Worm (Caenorhabditis elegans) whole organism, young adult: ENCODE data around the gene F55G1.15.

Experiments used
- C17E4.6 ChIP-seq: fragments of 200-800 bp; sonication (Bioruptor generic); IDR thresholded peaks from 2 replicates; pipeline ENCODE4 v1.3.6; 2022; ENCODE audit warnings: missing genetic modification reagents, missing genetic modification characterization, missing compliant biosample characterization
- F22D6.2 ChIP-seq: sonication (generic microtip); optimal IDR thresholded peaks from 2 replicates; lab custom pipeline; 2016; ENCODE audit warnings: mild to moderate bottlenecking, missing genetic modification characterization, missing compliant biosample characterization
- F55B11.4 ChIP-seq: sonication (generic microtip); optimal IDR thresholded peaks from 2 replicates; lab custom pipeline; 2016; ENCODE audit warnings: missing compliant biosample characterization, missing genetic modification characterization, borderline replicate concordance; ENCODE audit not compliant: insufficient read depth
- F57C9.4 ChIP-seq: sonication (generic microtip); optimal IDR thresholded peaks from 2 replicates; lab custom pipeline; 2017; ENCODE audit warnings: mild to moderate bottlenecking, missing genetic modification characterization, missing compliant biosample characterization
- Y53F4B.3 ChIP-seq: fragments of 200-800 bp; sonication (Bioruptor generic); IDR thresholded peaks from 2 replicates; pipeline ENCODE4 v1.3.6; 2022; ENCODE audit warnings: missing genetic modification reagents, missing genetic modification characterization, missing compliant biosample characterization
- Y53G8AR.9 ChIP-seq: fragments of 200-800 bp; sonication (Bioruptor generic); conservative IDR thresholded peaks from 2 replicates; pipeline ENCODE4 v1.3.6; 2022; ENCODE audit warnings: missing genetic modification reagents, missing genetic modification characterization, missing compliant biosample characterization
- Y67H2A.10 ChIP-seq: fragments of 200-800 bp; sonication (Bioruptor generic); conservative IDR thresholded peaks from 2 replicates; pipeline ENCODE4 v1.3.6; 2022; ENCODE audit warnings: missing genetic modification reagents, missing genetic modification characterization, missing compliant biosample characterization
- athp-1 ChIP-seq: sonication (generic microtip); optimal IDR thresholded peaks from 2 replicates; lab custom pipeline; 2017; ENCODE audit warnings: mild to moderate bottlenecking, missing genetic modification characterization, missing compliant biosample characterization
- attf-3 ChIP-seq: fragments of 200-800 bp; sonication (Bioruptor generic); conservative IDR thresholded peaks from 2 replicates; pipeline ENCODE4 v1.3.6; 2022; ENCODE audit warnings: missing genetic modification reagents, missing genetic modification characterization, missing compliant biosample characterization
- attf-6 ChIP-seq: fragments of 200-800 bp; sonication (Bioruptor generic); IDR thresholded peaks from 2 replicates; pipeline ENCODE4 v1.3.6; 2022; ENCODE audit warnings: missing genetic modification reagents, missing genetic modification characterization, missing compliant biosample characterization
- cebp-1 ChIP-seq, 2 experiments: fragments of 200-800 bp in 1 of 2; sonication (Bioruptor generic) in 1 of 2; sonication (generic microtip) in 1 of 2; IDR thresholded peaks in 1 of 2; optimal IDR thresholded peaks in 1 of 2; 2 replicates each; pipeline versions ENCODE4 v1.3.6 to Lab custom; 2017 to 2022; ENCODE audit warnings: missing compliant biosample characterization in 2 of 2, missing genetic modification characterization in 2 of 2, mild to moderate bottlenecking in 1 of 2, missing genetic modification reagents in 1 of 2, moderate library complexity in 1 of 2
- cebp-2 ChIP-seq: fragments of 200-800 bp; sonication (Bioruptor generic); IDR thresholded peaks from 2 replicates; pipeline ENCODE4 v1.3.6; 2022; ENCODE audit warnings: missing genetic modification characterization, missing compliant biosample characterization
- ceh-100 ChIP-seq: fragments of 200-800 bp; sonication (Bioruptor generic); IDR thresholded peaks from 2 replicates; pipeline ENCODE4 v1.3.6; 2022; ENCODE audit warnings: missing genetic modification reagents, missing genetic modification characterization, missing compliant biosample characterization
- ceh-91 ChIP-seq: fragments of 200-800 bp; sonication (Bioruptor generic); IDR thresholded peaks from 2 replicates; pipeline ENCODE4 v1.3.6; 2022; ENCODE audit warnings: missing genetic modification reagents, missing genetic modification characterization, missing compliant biosample characterization
- chd-7 ChIP-seq: sonication (generic microtip); optimal IDR thresholded peaks from 2 replicates; lab custom pipeline; 2016; ENCODE audit warnings: mild to moderate bottlenecking, missing genetic modification characterization, moderate library complexity, missing compliant biosample characterization
- dpl-1 ChIP-seq: fragments of 150-350 bp; optimal IDR thresholded peaks from 2 replicates; lab custom pipeline; 2014; ENCODE audit warnings: missing biosample characterization, missing genetic modification reagents, missing genetic modification characterization
- gei-17 ChIP-seq: fragments of 200-800 bp; sonication (Bioruptor generic); optimal IDR thresholded peaks from 2 replicates; lab custom pipeline; 2018; ENCODE audit warnings: mild to moderate bottlenecking, missing genetic modification characterization, missing compliant biosample characterization
- him-1 ChIP-seq: sonication (generic microtip); optimal IDR thresholded peaks from 2 replicates; lab custom pipeline; 2016; ENCODE audit warnings: missing genotype, missing genetic modification reagents, missing genetic modification characterization, missing compliant biosample characterization
- hlh-26 ChIP-seq: fragments of 200-800 bp; sonication (Bioruptor generic); conservative IDR thresholded peaks from 2 replicates; pipeline ENCODE4 v1.3.6; 2022; ENCODE audit warnings: missing genetic modification reagents, missing genetic modification characterization, missing compliant biosample characterization
- hmg-20 ChIP-seq: fragments of 200-800 bp; sonication (Bioruptor generic); IDR thresholded peaks from 2 replicates; pipeline ENCODE4 v1.3.6; 2022; ENCODE audit warnings: missing genetic modification reagents, missing genetic modification characterization, missing compliant biosample characterization
- hrde-1 ChIP-seq: sonication (generic microtip); optimal IDR thresholded peaks from 2 replicates; lab custom pipeline; 2016; ENCODE audit warnings: missing genetic modification characterization, mild to moderate bottlenecking, missing compliant biosample characterization, moderate library complexity, missing genotype, missing genetic modification reagents, borderline replicate concordance
- lin-35 ChIP-seq, 3 experiments: fragments of 150-350 bp in 2 of 3; sonication (generic microtip) in 1 of 3; optimal IDR thresholded peaks; 2 replicates each; lab custom pipeline; 2014 to 2018; ENCODE audit warnings: missing biosample characterization in 3 of 3, missing genetic modification characterization in 3 of 3, missing genetic modification reagents in 3 of 3
- lin-40 ChIP-seq: sonication (generic microtip); optimal IDR thresholded peaks from 2 replicates; lab custom pipeline; 2016; ENCODE audit warnings: missing genetic modification characterization, mild to moderate bottlenecking, missing compliant biosample characterization, missing genotype, missing genetic modification reagents
- lsl-1 ChIP-seq: fragments of 200-800 bp; sonication (Bioruptor generic); optimal IDR thresholded peaks from 2 replicates; lab custom pipeline; 2018; ENCODE audit warnings: mild to moderate bottlenecking, missing genetic modification characterization, moderate library complexity, missing compliant biosample characterization
- madf-3 ChIP-seq: fragments of 200-800 bp; sonication (Bioruptor generic); IDR thresholded peaks from 2 replicates; pipeline ENCODE4 v1.3.6; 2022; ENCODE audit warnings: missing genetic modification reagents, missing genetic modification characterization, missing compliant biosample characterization
- mcd-1 ChIP-seq: fragments of 200-800 bp; sonication (Bioruptor generic); IDR thresholded peaks from 2 replicates; pipeline ENCODE4 v1.3.6; 2022; ENCODE audit warnings: missing genetic modification reagents, missing genetic modification characterization, missing compliant biosample characterization
- mxl-1 ChIP-seq: sonication (generic microtip); optimal IDR thresholded peaks from 2 replicates; lab custom pipeline; 2016; ENCODE audit warnings: missing genetic modification characterization, missing compliant biosample characterization
- nhr-179 ChIP-seq: sonication (generic microtip); optimal IDR thresholded peaks from 2 replicates; lab custom pipeline; 2016; ENCODE audit warnings: mild to moderate bottlenecking, missing genetic modification characterization, missing compliant biosample characterization
- sdz-38 ChIP-seq: sonication (generic microtip); optimal IDR thresholded peaks from 2 replicates; lab custom pipeline; 2016; ENCODE audit warnings: missing genotype, missing genetic modification characterization, missing compliant biosample characterization
- sea-2 ChIP-seq: fragments of 200-800 bp; sonication (Bioruptor generic); IDR thresholded peaks from 2 replicates; pipeline ENCODE4 v1.3.6; 2022; ENCODE audit warnings: missing genetic modification characterization, missing compliant biosample characterization
- snpc-1.3 ChIP-seq: sonication (generic microtip); optimal IDR thresholded peaks from 2 replicates; lab custom pipeline; 2017; ENCODE audit warnings: missing genetic modification characterization, mild to moderate bottlenecking, missing compliant biosample characterization, antibody characterized with exemption, moderate library complexity, missing genotype, missing genetic modification reagents; ENCODE audit not compliant: insufficient read depth
- snpc-3.4 ChIP-seq: sonication (generic microtip); optimal IDR thresholded peaks from 2 replicates; lab custom pipeline; 2017; ENCODE audit warnings: missing genetic modification characterization, mild to moderate bottlenecking, missing compliant biosample characterization, antibody characterized with exemption, moderate library complexity, missing genotype, missing genetic modification reagents
- snpc-4 ChIP-seq, 5 experiments: fragments of 150-350 bp in 1 of 5; sonication (generic microtip) in 4 of 5; optimal IDR thresholded peaks; 2 replicates each; lab custom pipeline; 2014 to 2018; ENCODE audit warnings: missing genetic modification characterization in 5 of 5, missing biosample characterization in 3 of 5, antibody characterized with exemption in 2 of 5, mild to moderate bottlenecking in 2 of 5, missing compliant biosample characterization in 2 of 5, missing genotype in 2 of 5, moderate library complexity in 2 of 5, missing genetic modification reagents in 1 of 5
- somi-1 ChIP-seq: fragments of 200-800 bp; sonication (Bioruptor generic); optimal IDR thresholded peaks from 2 replicates; lab custom pipeline; 2018; ENCODE audit warnings: mild to moderate bottlenecking, missing genetic modification characterization, missing compliant biosample characterization
- ztf-18 ChIP-seq: sonication (generic microtip); optimal IDR thresholded peaks from 2 replicates; lab custom pipeline; 2016; ENCODE audit warnings: missing genotype, mild to moderate bottlenecking, missing genetic modification characterization, missing compliant biosample characterization
- ztf-22 ChIP-seq: fragments of 200-800 bp; sonication (Bioruptor generic); optimal IDR thresholded peaks from 2 replicates; lab custom pipeline; 2018; ENCODE audit warnings: mild to moderate bottlenecking, missing genetic modification characterization, moderate library complexity, missing compliant biosample characterization
- ztf-26 ChIP-seq: sonication (generic microtip); optimal IDR thresholded peaks from 2 replicates; lab custom pipeline; 2017; ENCODE audit warnings: missing genetic modification characterization, missing compliant biosample characterization

F55G1.15 gene

ce11 chrIV:7456225-7456624 lies 45.0 kb downstream of the F55G1.15 start, which contains the start of gene F13B6.1:
F13B6.1 (plus strand) TSS chrIV:7456525.
- TF ChIP-seq somi-1 (GFP tag; lab: Kevin White, UChicago) (no peak), cebp-2 (GFP tag; lab: Robert Waterston, UW) (no peak), mxl-1 (tag; lab: Kevin White, UChicago) (no peak), snpc-3.4 (tag; lab: Kevin White, UChicago) (no peak), lsl-1 (GFP tag; lab: Kevin White, UChicago) (no peak)

- TF ChIP-seq ztf-26 (no peak), snpc-1.3 (tag; lab: Kevin White, UChicago) (no peak), chd-7 (tag; lab: Kevin White, UChicago) (no peak), attf-3 (GFP tag; lab: Robert Waterston, UW) (no peak), ceh-100 (no peak), lin-40 (tag; lab: Kevin White, UChicago) (no peak), attf-6 (no peak), F55B11.4 (no peak), Y53F4B.3 (no peak), ztf-18 (no peak), dpl-1 (GFP tag; lab: Kevin White, UChicago) (no peak), sea-2 (GFP tag; lab: Robert Waterston, UW) (no peak), Y53G8AR.9 (GFP tag; lab: Robert Waterston, UW) (no peak), C17E4.6 (GFP tag; lab: Robert Waterston, UW) (no peak), cebp-1 (GFP tag; IDR thresholded peaks at IDR 0.05; lab: Robert Waterston, UW) (no peak), cebp-1 (tag; optimal IDR thresholded peaks at IDR 0.05; lab: Kevin White, UChicago) (no peak), lin-35 (GFP tag; optimal IDR thresholded peaks at IDR 0.05; lab: Kevin White, UChicago) (no peak), mxl-1 (tag; lab: Kevin White, UChicago) (no peak)
Observed at ce11 chrIV:7454890-7455289, 46.3 kb downstream of the F55G1.15 start.

- TF ChIP-seq attf-3 (GFP tag; lab: Robert Waterston, UW) = no peak
- TF ChIP-seq gei-17 = no peak
- no peak for TF ChIP-seq mcd-1 (GFP tag; lab: Robert Waterston, UW)
- no peak for TF ChIP-seq snpc-4 (GFP tag; optimal IDR thresholded peaks at IDR 0.05; lab: Kevin White, UChicago)
- TF ChIP-seq snpc-4 (tag; optimal IDR thresholded peaks at IDR 0.05; lab: Kevin White, UChicago) = no peak
- TF ChIP-seq F57C9.4 (tag; lab: Kevin White, UChicago) = no peak
- TF ChIP-seq hrde-1 = no peak
- no peak for TF ChIP-seq sdz-38 (tag; lab: Kevin White, UChicago)
- no peak for TF ChIP-seq nhr-179 (tag; lab: Kevin White, UChicago)
- no peak for TF ChIP-seq madf-3
- no peak for TF ChIP-seq F22D6.2 (tag; lab: Kevin White, UChicago)
- no peak for TF ChIP-seq athp-1 (tag; lab: Kevin White, UChicago)
- no peak for TF ChIP-seq lin-35 (GFP tag; optimal IDR thresholded peaks at IDR 0.05; lab: Kevin White, UChicago)
- TF ChIP-seq him-1 = no peak
Observed at ce11 chrIV:7453661-7454159, 47.5 kb downstream of the F55G1.15 start.

ce11 chrIV:7451345-7451744 lies 49.9 kb downstream of the F55G1.15 start, which contains the start of gene tes-1:
tes-1 (minus strand) TSS chrIV:7451445.
- TF ChIP-seq dpl-1 (GFP tag; lab: Kevin White, UChicago) (no peak), hlh-26 (no peak), Y67H2A.10 (GFP tag; lab: Robert Waterston, UW) (no peak), ztf-22 (no peak), hmg-20 (GFP tag; lab: Robert Waterston, UW) (no peak), ceh-91 (GFP tag; lab: Robert Waterston, UW) (no peak), lsl-1 (GFP tag; lab: Kevin White, UChicago) (no peak)
